Worm (Caenorhabditis elegans) whole organism, L3 larva: ENCODE results near the gene sss-1.
"Not testable (repeated sequence)": the region's sequence is repeated elsewhere in the genome, so short reads cannot be mapped to it uniquely, and the experiment has no call there.

Experiments
- ceh-16 ChIP-seq: sonication (generic microtip); optimal IDR thresholded peaks from 2 replicates; lab custom pipeline; 2017; ENCODE audit warnings: missing biosample characterization, missing genetic modification characterization
- ceh-82 ChIP-seq: fragments of 150-350 bp; optimal IDR thresholded peaks from 2 replicates; lab custom pipeline; 2014; ENCODE audit warnings: missing biosample characterization, missing genetic modification characterization
- elt-1 ChIP-seq: fragments of 150-350 bp; optimal IDR thresholded peaks from 2 replicates; lab custom pipeline; 2014; ENCODE audit warnings: missing biosample characterization, missing genetic modification characterization
- lsy-12 ChIP-seq: sonication (generic microtip); optimal IDR thresholded peaks from 2 replicates; lab custom pipeline; 2016; ENCODE audit warnings: mild to moderate bottlenecking, missing genetic modification characterization, missing compliant biosample characterization
- nhr-11 ChIP-seq: fragments of 150-350 bp; optimal IDR thresholded peaks from 2 replicates; lab custom pipeline; 2014; ENCODE audit warnings: missing biosample characterization, missing genetic modification characterization
- nhr-23 ChIP-seq: fragments of 150-350 bp; optimal IDR thresholded peaks from 2 replicates; lab custom pipeline; 2014; ENCODE audit warnings: missing biosample characterization, missing genetic modification reagents, missing genetic modification characterization
- nhr-28 ChIP-seq: fragments of 150-350 bp; optimal IDR thresholded peaks from 2 replicates; lab custom pipeline; 2014; ENCODE audit warnings: missing biosample characterization, missing genetic modification characterization
- nhr-77 ChIP-seq: fragments of 150-350 bp; optimal IDR thresholded peaks from 2 replicates; lab custom pipeline; 2014; ENCODE audit warnings: missing biosample characterization, missing genetic modification characterization
- pqm-1 ChIP-seq: fragments of 150-350 bp; optimal IDR thresholded peaks from 2 replicates; lab custom pipeline; 2017; ENCODE audit warnings: missing biosample characterization, missing genetic modification characterization, inconsistent platforms
- tbx-2 ChIP-seq: sonication (generic microtip); optimal IDR thresholded peaks from 2 replicates; lab custom pipeline; 2016; ENCODE audit warnings: mild to moderate bottlenecking, missing genetic modification characterization, missing compliant biosample characterization
- unc-62 ChIP-seq: fragments of 150-350 bp; sonication (generic microtip); optimal IDR thresholded peaks from 4 replicates; lab custom pipeline; 2014; ENCODE audit warnings: missing biosample characterization, missing genetic modification reagents, missing genetic modification characterization
- ztf-4 ChIP-seq: fragments of 150-350 bp; optimal IDR thresholded peaks from 2 replicates; lab custom pipeline; 2014; ENCODE audit warnings: missing biosample characterization, missing genetic modification characterization

ce11 chrIV:9893649-9894048 is at the start of gene sss-1:
- TF ChIP-seq nhr-77 (tag; lab: Kevin White, UChicago); elt-1; nhr-23 (tag; lab: Kevin White, UChicago); nhr-11; ceh-82 (tag; lab: Kevin White, UChicago); nhr-28 (tag; lab: Kevin White, UChicago); ztf-4 (tag; lab: Kevin White, UChicago); tbx-2 (tag; lab: Kevin White, UChicago); lsy-12 (tag; lab: Kevin White, UChicago); pqm-1; ceh-16 (tag; lab: Kevin White, UChicago); unc-62 (GFP tag; lab: Kevin White, UChicago): not testable (repeated sequence)
